Fruit fly (Drosophila melanogaster) whole organism, embryonic: ENCODE results near the gene CG13126.

ENCODE experiments used
- ATbp ChIP-seq: fragments of 200-800 bp; sonication (Bioruptor generic); optimal IDR thresholded peaks from 2 replicates; lab custom pipeline; 2017; ENCODE audit warnings: missing biosample characterization, mild to moderate bottlenecking, missing genetic modification characterization, missing genetic modification reagents
- Atf6 ChIP-seq: fragments of 200-800 bp; sonication (Bioruptor generic); IDR thresholded peaks from 2 replicates; pipeline ENCODE4 v1.3.6; 2022; ENCODE audit warnings: missing biosample characterization, missing genetic modification characterization
- BtbVII ChIP-seq: fragments of 200-800 bp; sonication (Bioruptor generic); optimal IDR thresholded peaks from 3 replicates; lab custom pipeline; 2017; ENCODE audit warnings: missing biosample characterization, mild to moderate bottlenecking, missing genetic modification characterization
- CG10274 ChIP-seq: fragments of 200-800 bp; sonication (Bioruptor generic); optimal IDR thresholded peaks from 3 replicates; lab custom pipeline; 2017; ENCODE audit warnings: missing biosample characterization, mild to moderate bottlenecking, missing genetic modification characterization
- CG11723 ChIP-seq: fragments of 200-800 bp; sonication (Bioruptor generic); optimal IDR thresholded peaks from 2 replicates; lab custom pipeline; 2017; ENCODE audit warnings: missing biosample characterization, mild to moderate bottlenecking, missing genetic modification characterization
- CG12155 ChIP-seq: fragments of 200-800 bp; sonication (Bioruptor generic); optimal IDR thresholded peaks from 3 replicates; lab custom pipeline; 2016; ENCODE audit warnings: missing biosample characterization, missing genetic modification characterization
- CG12236 ChIP-seq: fragments of 200-800 bp; sonication (Bioruptor generic); optimal IDR thresholded peaks from 2 replicates; lab custom pipeline; 2016; ENCODE audit warnings: missing biosample characterization, missing genetic modification characterization
- CG12299 ChIP-seq: fragments of 200-800 bp; sonication (Bioruptor generic); optimal IDR thresholded peaks from 2 replicates; lab custom pipeline; 2018; ENCODE audit warnings: missing biosample characterization, mild to moderate bottlenecking, missing genetic modification characterization
- CG14050 ChIP-seq: fragments of 200-800 bp; sonication (Bioruptor generic); IDR thresholded peaks from 3 replicates; pipeline ENCODE4 v1.3.6; 2022; ENCODE audit warnings: missing biosample characterization, missing genetic modification characterization
- CG14710 ChIP-seq: fragments of 200-800 bp; sonication (Bioruptor generic); optimal IDR thresholded peaks from 3 replicates; lab custom pipeline; 2019; ENCODE audit warnings: missing biosample characterization, mild to moderate bottlenecking, missing genetic modification characterization, moderate library complexity
- CG15514 ChIP-seq: fragments of 200-800 bp; sonication (Bioruptor generic); optimal IDR thresholded peaks from 3 replicates; lab custom pipeline; 2017; ENCODE audit warnings: missing biosample characterization, missing genetic modification characterization, mild to moderate bottlenecking, moderate library complexity, missing genetic modification reagents
- CG1603 ChIP-seq: fragments of 200-800 bp; sonication (Bioruptor generic); optimal IDR thresholded peaks from 2 replicates; lab custom pipeline; 2019; ENCODE audit warnings: missing biosample characterization, mild to moderate bottlenecking, missing genetic modification characterization, moderate library complexity
- CG16863 ChIP-seq: fragments of 200-800 bp; sonication (Bioruptor generic); optimal IDR thresholded peaks from 3 replicates; lab custom pipeline; 2016; ENCODE audit warnings: missing biosample characterization, missing genetic modification characterization
- CG17359 ChIP-seq: fragments of 200-800 bp; sonication (Bioruptor generic); optimal IDR thresholded peaks from 3 replicates; lab custom pipeline; 2018; ENCODE audit warnings: missing biosample characterization, mild to moderate bottlenecking, missing genetic modification characterization, moderate library complexity
- CG17802 ChIP-seq: fragments of 200-800 bp; sonication (Bioruptor generic); optimal IDR thresholded peaks from 2 replicates; lab custom pipeline; 2018; ENCODE audit warnings: missing biosample characterization, mild to moderate bottlenecking, missing genetic modification characterization, moderate library complexity
- CG31441 ChIP-seq: fragments of 200-800 bp; sonication (Bioruptor generic); IDR thresholded peaks from 2 replicates; pipeline ENCODE4 v1.3.6; 2022; ENCODE audit warnings: missing biosample characterization, missing genetic modification characterization
- CG3281 ChIP-seq: fragments of 200-800 bp; sonication (Bioruptor generic); optimal IDR thresholded peaks from 3 replicates; lab custom pipeline; 2017; ENCODE audit warnings: missing biosample characterization, mild to moderate bottlenecking, missing genetic modification characterization
- CG4282 ChIP-seq: fragments of 200-800 bp; sonication (Bioruptor generic); optimal IDR thresholded peaks from 2 replicates; lab custom pipeline; 2016; ENCODE audit warnings: missing biosample characterization, missing genetic modification characterization
- CG4730 ChIP-seq: fragments of 200-800 bp; sonication (Bioruptor generic); IDR thresholded peaks from 2 replicates; pipeline ENCODE4 v1.3.6; 2022; ENCODE audit warnings: missing biosample characterization, missing genetic modification characterization
- CG6683 ChIP-seq: fragments of 200-800 bp; sonication (Bioruptor generic); optimal IDR thresholded peaks from 2 replicates; lab custom pipeline; 2017; ENCODE audit warnings: missing biosample characterization, mild to moderate bottlenecking, missing genetic modification characterization, missing genetic modification reagents
- CG7745 ChIP-seq: fragments of 200-800 bp; sonication (Bioruptor generic); optimal IDR thresholded peaks from 2 replicates; lab custom pipeline; 2018; ENCODE audit warnings: missing biosample characterization, mild to moderate bottlenecking, missing genetic modification characterization, moderate library complexity
- CG7839 ChIP-seq: fragments of 200-800 bp; sonication (Bioruptor generic); optimal IDR thresholded peaks from 3 replicates; lab custom pipeline; 2018; ENCODE audit warnings: missing biosample characterization, mild to moderate bottlenecking, missing genetic modification characterization, moderate library complexity
- CG8281 ChIP-seq: fragments of 200-800 bp; sonication (Bioruptor generic); optimal IDR thresholded peaks from 2 replicates; lab custom pipeline; 2018; ENCODE audit warnings: missing biosample characterization, mild to moderate bottlenecking, missing genetic modification characterization, moderate library complexity
- CG8388 ChIP-seq: fragments of 200-800 bp; sonication (Bioruptor generic); optimal IDR thresholded peaks from 2 replicates; lab custom pipeline; 2019; ENCODE audit warnings: missing biosample characterization, mild to moderate bottlenecking, missing genetic modification characterization, moderate library complexity
- D19B ChIP-seq: fragments of 200-800 bp; sonication (Bioruptor generic); optimal IDR thresholded peaks from 2 replicates; lab custom pipeline; 2017; ENCODE audit warnings: missing biosample characterization, mild to moderate bottlenecking, missing genetic modification characterization
- Dip2 ChIP-seq: fragments of 200-800 bp; sonication (Bioruptor generic); IDR thresholded peaks from 2 replicates; pipeline ENCODE4 v1.3.6; 2022; ENCODE audit warnings: missing biosample characterization, missing genetic modification characterization
- Drgx ChIP-seq: fragments of 200-800 bp; sonication (Bioruptor generic); IDR thresholded peaks from 2 replicates; pipeline ENCODE4 v1.3.6; 2022; ENCODE audit warnings: missing biosample characterization, missing genetic modification characterization
- Eip74EF ChIP-seq, 2 experiments: fragments of 200-800 bp in 1 of 2; fragments of >200 bp in 1 of 2; sonication (Bioruptor generic) in 1 of 2; optimal IDR thresholded peaks; 2 replicates each; lab custom pipeline; 2017 to 2019; ENCODE audit warnings: missing biosample characterization in 2 of 2, missing genetic modification characterization in 2 of 2, mild to moderate bottlenecking in 1 of 2, moderate library complexity in 1 of 2
- Ets65A ChIP-seq: fragments of 200-800 bp; sonication (Bioruptor generic); peaks from one replicate; lab custom pipeline; 2016; ENCODE audit warnings: missing biosample characterization, missing genetic modification characterization
- Hmx ChIP-seq: fragments of 200-800 bp; sonication (Bioruptor generic); optimal IDR thresholded peaks from 2 replicates; lab custom pipeline; 2016; ENCODE audit warnings: missing biosample characterization, missing genetic modification characterization
- Hr78 ChIP-seq, 2 experiments: fragments of 200-800 bp in 1 of 2; fragments of >200 bp in 1 of 2; sonication (Bioruptor generic) in 1 of 2; optimal IDR thresholded peaks; 2 replicates each; lab custom pipeline; 2017 to 2019; ENCODE audit warnings: missing biosample characterization in 2 of 2, missing genetic modification characterization in 2 of 2, mild to moderate bottlenecking in 1 of 2, moderate library complexity in 1 of 2
- Myb ChIP-seq: fragments of 200-800 bp; sonication (Bioruptor generic); optimal IDR thresholded peaks from 2 replicates; lab custom pipeline; 2016; ENCODE audit warnings: missing biosample characterization, missing genetic modification characterization
- Ssrp ChIP-seq: fragments of 200-800 bp; sonication (Bioruptor generic); optimal IDR thresholded peaks from 2 replicates; lab custom pipeline; 2018; ENCODE audit warnings: missing biosample characterization, mild to moderate bottlenecking, missing genetic modification characterization, moderate library complexity
- Vsx1 ChIP-seq: fragments of 200-800 bp; sonication (Bioruptor generic); optimal IDR thresholded peaks from 2 replicates; lab custom pipeline; 2017; ENCODE audit warnings: missing biosample characterization, mild to moderate bottlenecking, missing genetic modification characterization, missing genetic modification reagents
- Xrp1 ChIP-seq: fragments of 200-800 bp; sonication (Bioruptor generic); IDR thresholded peaks from 2 replicates; pipeline ENCODE4 v1.3.6; 2022; ENCODE audit warnings: missing biosample characterization, missing genetic modification characterization
- ac ChIP-seq: fragments of 200-800 bp; sonication (Bioruptor generic); optimal IDR thresholded peaks from 3 replicates; lab custom pipeline; 2017; ENCODE audit warnings: missing biosample characterization, mild to moderate bottlenecking, missing genetic modification characterization
- ara ChIP-seq: fragments of 200-800 bp; sonication (Bioruptor generic); IDR thresholded peaks from 2 replicates; pipeline ENCODE4 v1.3.6; 2022; ENCODE audit warnings: missing biosample characterization, missing genetic modification characterization
- cato ChIP-seq: fragments of 200-800 bp; sonication (Bioruptor generic); optimal IDR thresholded peaks from 2 replicates; lab custom pipeline; 2016; ENCODE audit warnings: missing biosample characterization, missing genetic modification characterization, borderline replicate concordance
- ci ChIP-seq: fragments of 200-800 bp; sonication (Bioruptor generic); IDR thresholded peaks from 3 replicates; pipeline ENCODE4 v1.3.6; 2022; ENCODE audit warnings: missing biosample characterization, missing genetic modification characterization
- dimm ChIP-seq: fragments of 200-800 bp; sonication (Bioruptor generic); IDR thresholded peaks from 2 replicates; pipeline ENCODE4 v1.3.6; 2022; ENCODE audit warnings: missing biosample characterization, missing genetic modification characterization
- eve ChIP-seq, 2 experiments: fragments of >200 bp; optimal IDR thresholded peaks; 2 replicates each; lab custom pipeline; 2017; ENCODE audit warnings: missing biosample characterization in 2 of 2, missing genetic modification characterization in 2 of 2
- inv ChIP-seq: fragments of 200-800 bp; sonication (Bioruptor generic); IDR thresholded peaks from 2 replicates; pipeline ENCODE4 v1.3.6; 2022; ENCODE audit warnings: missing biosample characterization, missing genetic modification characterization; ENCODE audit not compliant: partially characterized antibody
- jumu ChIP-seq: fragments of 200-800 bp; sonication (Bioruptor generic); optimal IDR thresholded peaks from 3 replicates; lab custom pipeline; 2016; ENCODE audit warnings: missing biosample characterization, missing genetic modification characterization
- lbe ChIP-seq: fragments of 200-800 bp; sonication (Bioruptor generic); optimal IDR thresholded peaks from 2 replicates; lab custom pipeline; 2016; ENCODE audit warnings: missing biosample characterization, mild to moderate bottlenecking, missing genetic modification characterization
- pb ChIP-seq: fragments of 200-800 bp; sonication (Bioruptor generic); optimal IDR thresholded peaks from 3 replicates; lab custom pipeline; 2016; ENCODE audit warnings: missing biosample characterization, missing genetic modification characterization
- ranshi ChIP-seq: fragments of 200-800 bp; sonication (Bioruptor generic); IDR thresholded peaks from 2 replicates; pipeline ENCODE4 v1.3.6; 2022; ENCODE audit warnings: missing biosample characterization, missing genetic modification characterization
- repo ChIP-seq: fragments of 200-800 bp; sonication (Bioruptor generic); optimal IDR thresholded peaks from 2 replicates; lab custom pipeline; 2016; ENCODE audit warnings: missing biosample characterization, missing genetic modification characterization
- slou ChIP-seq: fragments of 200-800 bp; sonication (Bioruptor generic); optimal IDR thresholded peaks from 3 replicates; lab custom pipeline; 2016; ENCODE audit warnings: missing biosample characterization, missing genetic modification characterization
- sqz ChIP-seq: fragments of 200-800 bp; sonication (Bioruptor generic); optimal IDR thresholded peaks from 3 replicates; lab custom pipeline; 2018; ENCODE audit warnings: missing biosample characterization, mild to moderate bottlenecking, missing genetic modification characterization
- usp ChIP-seq: fragments of >200 bp; optimal IDR thresholded peaks from 2 replicates; lab custom pipeline; 2017; ENCODE audit warnings: missing biosample characterization, missing genetic modification characterization
- zfh1 ChIP-seq: fragments of 200-800 bp; sonication (Bioruptor generic); IDR thresholded peaks from 3 replicates; pipeline ENCODE4 v1.3.6; 2022; ENCODE audit warnings: missing biosample characterization, missing genetic modification characterization

The CG13126 gene

DNA sequence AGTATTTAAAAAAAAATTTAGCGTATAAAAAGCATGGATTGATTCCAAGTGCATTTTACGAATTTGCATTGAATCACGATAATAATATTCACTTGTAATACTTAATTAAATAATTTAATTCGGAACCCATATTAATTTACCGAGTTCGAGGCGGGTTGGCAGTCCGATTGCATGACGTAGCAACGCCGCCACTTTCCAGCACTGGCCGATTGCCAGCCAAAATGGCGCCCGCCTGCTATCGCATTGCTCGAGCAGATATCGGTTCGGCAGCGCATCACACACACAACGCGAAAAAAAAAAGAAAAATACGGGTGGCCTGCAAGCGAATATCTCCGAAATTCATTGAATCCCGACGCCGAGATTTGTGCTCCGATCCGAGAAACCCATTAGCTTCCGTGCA is 49.6 kb upstream of the CG13126 start, which contains the start of gene Ndf (continued):
- TF ChIP-seq Myb (GFP tag; lab: Kevin White, UChicago) (peak; percentile 36), CG14050 (GFP tag; lab: Robert Waterston, UW) (peak; percentile 48; the same call in 2 of the 3 replicates), Ets65A (GFP tag; lab: Kevin White, UChicago) (peak; percentile 92), CG12299 (tag; lab: Kevin White, UChicago) (no peak), CG3281 (GFP tag; lab: Kevin White, UChicago) (peak; percentile 62), CG12155 (peak; percentile 66), CG6683 (peak; percentile 9), sqz (peak; percentile 32), CG7745 (tag; lab: Kevin White, UChicago) (peak; percentile 28), BtbVII (GFP tag; lab: Kevin White, UChicago) (peak; percentile 21), CG4282 (GFP tag; lab: Kevin White, UChicago) (peak; percentile 22), CG17802 (tag; lab: Kevin White, UChicago) (peak; percentile 50), D19B (GFP tag; lab: Kevin White, UChicago) (peak; percentile 18), CG31441 (GFP tag; lab: Robert Waterston, UW) (peak; percentile 52), Hr78 (GFP tag; optimal IDR thresholded peaks at IDR 0.05; lab: Kevin White, UChicago) (no peak), ATbp (GFP tag; lab: Kevin White, UChicago) (no peak), CG17359 (peak; percentile 63), dimm (GFP tag; lab: Robert Waterston, UW) (peak; percentile 29; the same call in 1 of the 2 replicates), usp (GFP tag; lab: Kevin White, UChicago) (no peak), ci (GFP tag; lab: Robert Waterston, UW) (peak; percentile 88), lbe (peak; percentile 15), Xrp1 (GFP tag; lab: Robert Waterston, UW) (peak; percentile 78), ara (GFP tag; lab: Robert Waterston, UW) (peak; percentile 75), inv (GFP tag; lab: Robert Waterston, UW) (peak; percentile 73), CG10274 (GFP tag; lab: Kevin White, UChicago) (peak; percentile 9), slou (GFP tag; lab: Kevin White, UChicago) (peak; percentile 20), Atf6 (GFP tag; lab: Robert Waterston, UW) (peak; percentile 66), Dip2 (GFP tag; lab: Robert Waterston, UW) (no peak), zfh1 (GFP tag; lab: Robert Waterston, UW) (peak; percentile 80), Vsx1 (GFP tag; lab: Kevin White, UChicago) (no peak), pb (GFP tag; lab: Kevin White, UChicago) (peak; percentile 13), ranshi (GFP tag; lab: Robert Waterston, UW) (peak; percentile 70; the same call in 1 of the 2 replicates), CG16863 (no peak), CG12236 (GFP tag; lab: Kevin White, UChicago) (no peak), eve (GFP tag; optimal IDR thresholded peaks at IDR 0.05; lab: Kevin White, UChicago) (no peak), CG8281 (tag; lab: Kevin White, UChicago) (no peak), CG7839 (tag; lab: Kevin White, UChicago) (peak; percentile 61), Drgx (GFP tag; lab: Robert Waterston, UW) (peak; percentile 58; the same call in 1 of the 2 replicates), CG8388 (GFP tag; lab: Kevin White, UChicago) (peak; percentile 25), ac (GFP tag; lab: Kevin White, UChicago) (no peak), CG4730 (GFP tag; lab: Robert Waterston, UW) (peak; percentile 51), CG15514 (GFP tag; lab: Kevin White, UChicago) (peak; percentile 91), CG11723 (peak; percentile 32), jumu (GFP tag; lab: Kevin White, UChicago) (peak; percentile 33), cato (GFP tag; lab: Kevin White, UChicago) (peak; percentile 32), Ssrp (tag; lab: Kevin White, UChicago) (peak; percentile 26), Hmx (GFP tag; lab: Kevin White, UChicago) (no peak), CG1603 (tag; lab: Kevin White, UChicago) (peak; percentile 84), repo (GFP tag; lab: Kevin White, UChicago) (peak; percentile 41), Eip74EF (GFP tag; optimal IDR thresholded peaks at IDR 0.05; lab: Kevin White, UChicago) (no peak), CG14710 (tag; lab: Kevin White, UChicago) (peak; percentile 76)
